Worm (Caenorhabditis elegans) whole organism, midembryonic: Measurements from ENCODE around the gene T28D6.3.

ENCODE experiments used
- cog-1 ChIP-seq: sonication (generic microtip); optimal IDR thresholded peaks from 2 replicates; lab custom pipeline; 2016; ENCODE audit warnings: missing genetic modification characterization, missing compliant biosample characterization
- flt-1 ChIP-seq: fragments of 200-800 bp; sonication (Bioruptor generic); IDR thresholded peaks from 2 replicates; pipeline ENCODE4 v1.3.6; 2022; ENCODE audit warnings: missing genetic modification characterization, missing compliant biosample characterization
- klf-2 ChIP-seq: fragments of 200-800 bp; sonication (Bioruptor generic); conservative IDR thresholded peaks from 2 replicates; pipeline ENCODE4 v1.3.6; 2022; ENCODE audit warnings: missing genetic modification reagents, missing genetic modification characterization, missing compliant biosample characterization
- med-1 ChIP-seq: sonication (generic microtip); optimal IDR thresholded peaks from 2 replicates; lab custom pipeline; 2017; ENCODE audit warnings: missing genetic modification characterization, mild to moderate bottlenecking, missing compliant biosample characterization, antibody characterized with exemption, missing genetic modification reagents; ENCODE audit not compliant: insufficient read depth
- ref-1 ChIP-seq: fragments of 200-800 bp; sonication (Bioruptor generic); conservative IDR thresholded peaks from 2 replicates; pipeline ENCODE4 v1.3.6; 2022; ENCODE audit warnings: missing genetic modification reagents, missing genetic modification characterization, missing compliant biosample characterization
- tab-1 ChIP-seq: fragments of 200-800 bp; sonication (Bioruptor generic); IDR thresholded peaks from 2 replicates; pipeline ENCODE4 v1.3.6; 2022; ENCODE audit warnings: missing genetic modification characterization, missing compliant biosample characterization
- ztf-23 ChIP-seq: fragments of 200-800 bp; sonication (Bioruptor generic); IDR thresholded peaks from 2 replicates; pipeline ENCODE4 v1.3.6; 2022; ENCODE audit warnings: missing genetic modification reagents, missing genetic modification characterization, missing compliant biosample characterization
- ztf-29 ChIP-seq: fragments of 200-800 bp; sonication (Bioruptor generic); IDR thresholded peaks from 2 replicates; pipeline ENCODE4 v1.3.6; 2022; ENCODE audit warnings: missing genetic modification reagents, missing genetic modification characterization, missing compliant biosample characterization

DNA sequence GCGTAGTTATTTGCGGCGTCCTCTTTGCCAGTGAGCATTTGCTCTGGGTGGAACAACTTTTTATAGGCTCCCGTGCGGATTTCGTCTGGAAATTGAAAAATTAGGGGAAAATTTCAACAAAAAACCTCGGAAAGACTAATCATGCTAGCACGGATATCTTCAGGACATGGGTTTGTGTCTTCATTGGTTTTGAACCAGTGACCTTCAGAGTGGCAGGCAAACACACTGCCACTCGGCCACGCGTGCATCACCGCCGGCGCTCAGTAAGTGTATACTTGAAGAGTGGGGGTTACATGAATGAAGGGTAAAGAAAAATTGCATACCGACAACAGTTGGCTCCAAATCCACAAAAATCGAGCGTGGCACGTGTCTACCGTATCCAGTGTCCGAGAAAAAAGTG lies 4.7 kb downstream of the T28D6.3 start:
- TF ChIP-seq ztf-29, result peak; percentile 91
- TF ChIP-seq flt-1, result peak; percentile 96
- TF ChIP-seq cog-1 (tag; lab: Kevin White, UChicago), result peak; percentile 83
- TF ChIP-seq ref-1 (GFP tag; lab: Robert Waterston, UW), result peak; percentile 95
- peak; percentile 14 for TF ChIP-seq med-1
- peak; percentile 93 for TF ChIP-seq klf-2 (GFP tag; lab: Robert Waterston, UW)
- peak; percentile 93 for TF ChIP-seq ztf-23 (GFP tag; lab: Robert Waterston, UW)
- peak; percentile 95 for TF ChIP-seq tab-1 (GFP tag; lab: Robert Waterston, UW)
